Worm (Caenorhabditis elegans) whole organism, L2 larva: Measurements from ENCODE around the gene C30B5.6.

Experiments
- R02D3.7 ChIP-seq: fragments of 150-350 bp; optimal IDR thresholded peaks from 2 replicates; lab custom pipeline; 2014; ENCODE audit warnings: missing biosample characterization, missing genetic modification characterization
- Y55F3AM.14 ChIP-seq: fragments of 200-800 bp; sonication (Bioruptor generic); optimal IDR thresholded peaks from 2 replicates; lab custom pipeline; 2018; ENCODE audit warnings: mild to moderate bottlenecking, missing genetic modification characterization, missing compliant biosample characterization
- aly-2 ChIP-seq: fragments of 150-350 bp; optimal IDR thresholded peaks from 2 replicates; lab custom pipeline; 2014; ENCODE audit warnings: missing biosample characterization, missing genetic modification characterization
- blmp-1 ChIP-seq: sonication (generic microtip); optimal IDR thresholded peaks from 2 replicates; lab custom pipeline; 2017; ENCODE audit warnings: missing genetic modification characterization, mild to moderate bottlenecking, missing compliant biosample characterization, antibody characterized with exemption, moderate library complexity; ENCODE audit not compliant: insufficient read depth
- ceh-16 ChIP-seq: fragments of 150-350 bp; optimal IDR thresholded peaks from 2 replicates; lab custom pipeline; 2014; ENCODE audit warnings: missing biosample characterization, missing genetic modification characterization
- ceh-82 ChIP-seq: fragments of 150-350 bp; optimal IDR thresholded peaks from 2 replicates; lab custom pipeline; 2014; ENCODE audit warnings: missing biosample characterization, missing genetic modification characterization
- dmd-4 ChIP-seq: sonication (generic microtip); optimal IDR thresholded peaks from 2 replicates; lab custom pipeline; 2017; ENCODE audit warnings: missing biosample characterization, missing genetic modification characterization
- elt-1 ChIP-seq: fragments of 150-350 bp; optimal IDR thresholded peaks from 2 replicates; lab custom pipeline; 2014; ENCODE audit warnings: missing biosample characterization, missing genetic modification characterization
- elt-3 ChIP-seq: sonication (generic microtip); optimal IDR thresholded peaks from 2 replicates; lab custom pipeline; 2017; ENCODE audit warnings: missing biosample characterization, missing genetic modification characterization
- fos-1 ChIP-seq: fragments of 150-350 bp; optimal IDR thresholded peaks from 2 replicates; lab custom pipeline; 2014; ENCODE audit warnings: missing biosample characterization, missing genetic modification characterization
- lin-11 ChIP-seq: fragments of 150-350 bp; sonication (generic microtip); optimal IDR thresholded peaks from 2 replicates; lab custom pipeline; 2014; ENCODE audit warnings: missing biosample characterization, missing genetic modification characterization, inconsistent platforms, mixed read lengths
- lin-13 ChIP-seq: fragments of 150-350 bp; optimal IDR thresholded peaks from 2 replicates; lab custom pipeline; 2014; ENCODE audit warnings: missing biosample characterization, missing genetic modification reagents, missing genetic modification characterization
- mab-5 ChIP-seq: fragments of 150-350 bp; optimal IDR thresholded peaks from 2 replicates; lab custom pipeline; 2014; ENCODE audit warnings: missing biosample characterization, missing genetic modification characterization
- mdl-1 ChIP-seq, 2 experiments: fragments of 150-350 bp in 1 of 2; sonication (generic microtip) in 1 of 2; optimal IDR thresholded peaks; 2 replicates each; lab custom pipeline; 2017; ENCODE audit warnings: missing biosample characterization in 2 of 2, missing genetic modification characterization in 2 of 2
- nhr-10 ChIP-seq: sonication (generic microtip); optimal IDR thresholded peaks from 2 replicates; lab custom pipeline; 2017; ENCODE audit warnings: missing biosample characterization, missing genetic modification characterization
- nhr-11 ChIP-seq: fragments of 150-350 bp; optimal IDR thresholded peaks from 2 replicates; lab custom pipeline; 2014; ENCODE audit warnings: missing biosample characterization, missing genetic modification characterization
- nhr-12 ChIP-seq: fragments of 150-350 bp; optimal IDR thresholded peaks from 2 replicates; lab custom pipeline; 2014; ENCODE audit warnings: missing biosample characterization, missing genetic modification characterization
- nhr-129 ChIP-seq: fragments of 150-350 bp; optimal IDR thresholded peaks from 2 replicates; lab custom pipeline; 2014; ENCODE audit warnings: missing biosample characterization, missing genetic modification characterization
- nhr-23 ChIP-seq: fragments of 150-350 bp; optimal IDR thresholded peaks from 2 replicates; lab custom pipeline; 2014; ENCODE audit warnings: missing biosample characterization, missing genetic modification reagents, missing genetic modification characterization
- nhr-237 ChIP-seq: fragments of 150-350 bp; optimal IDR thresholded peaks from 2 replicates; lab custom pipeline; 2014; ENCODE audit warnings: missing biosample characterization, missing genetic modification characterization
- nhr-6 ChIP-seq: fragments of 150-350 bp; optimal IDR thresholded peaks from 2 replicates; lab custom pipeline; 2014; ENCODE audit warnings: missing biosample characterization, missing genetic modification characterization
- nhr-77 ChIP-seq: fragments of 150-350 bp; optimal IDR thresholded peaks from 2 replicates; lab custom pipeline; 2014; ENCODE audit warnings: missing biosample characterization, missing genetic modification characterization
- peb-1 ChIP-seq: fragments of 150-350 bp; optimal IDR thresholded peaks from 2 replicates; lab custom pipeline; 2014; ENCODE audit warnings: missing biosample characterization, missing genetic modification characterization
- sem-4 ChIP-seq: fragments of 150-350 bp; optimal IDR thresholded peaks from 2 replicates; lab custom pipeline; 2014; ENCODE audit warnings: missing biosample characterization, missing genetic modification reagents, missing genetic modification characterization
- sma-3 ChIP-seq: sonication (generic microtip); optimal IDR thresholded peaks from 2 replicates; lab custom pipeline; 2016; ENCODE audit warnings: missing genetic modification reagents, missing genetic modification characterization, missing compliant biosample characterization
- sma-9 ChIP-seq, 2 experiments: fragments of 150-350 bp in 1 of 2; sonication (generic microtip) in 1 of 2; optimal IDR thresholded peaks; 2 replicates each; lab custom pipeline; 2014 to 2016; ENCODE audit warnings: missing genetic modification characterization in 2 of 2, mild to moderate bottlenecking in 1 of 2, missing biosample characterization in 1 of 2, missing compliant biosample characterization in 1 of 2, missing genetic modification reagents in 1 of 2, moderate library complexity in 1 of 2
- unc-39 ChIP-seq: fragments of 150-350 bp; optimal IDR thresholded peaks from 2 replicates; lab custom pipeline; 2014; ENCODE audit warnings: missing biosample characterization, missing genetic modification characterization
- unc-55 ChIP-seq: fragments of 150-350 bp; sonication (generic microtip); optimal IDR thresholded peaks from 3 replicates; lab custom pipeline; 2014; ENCODE audit warnings: missing biosample characterization, missing genetic modification reagents, missing genetic modification characterization
- unc-62 ChIP-seq: fragments of 150-350 bp; optimal IDR thresholded peaks from 2 replicates; lab custom pipeline; 2014; ENCODE audit warnings: missing biosample characterization, missing genetic modification reagents, missing genetic modification characterization
- zag-1 ChIP-seq: fragments of 150-350 bp; optimal IDR thresholded peaks from 2 replicates; lab custom pipeline; 2014; ENCODE audit warnings: missing biosample characterization, missing genetic modification characterization
- ztf-4 ChIP-seq: fragments of 150-350 bp; optimal IDR thresholded peaks from 2 replicates; lab custom pipeline; 2014; ENCODE audit warnings: missing biosample characterization, missing genetic modification characterization

Gene C30B5.6

ce11 chrII:6267983-6268382 is 45.5 kb upstream of the C30B5.6 start, which contains the start of gene F13H8.8:
F13H8.8 (minus strand) TSS chrII:6268083.
- TF ChIP-seq nhr-6 (tag; lab: Kevin White, UChicago), result no peak
- no peak for TF ChIP-seq nhr-12 (tag; lab: Kevin White, UChicago)
- TF ChIP-seq unc-39 (tag; lab: Kevin White, UChicago), result no peak
- TF ChIP-seq fos-1 (tag; lab: Kevin White, UChicago), result no peak
- TF ChIP-seq Y55F3AM.14 (GFP tag; lab: Kevin White, UChicago), result no peak

- no peak for TF ChIP-seq zag-1 (tag; lab: Kevin White, UChicago)
- TF ChIP-seq elt-1, result no peak
Observed at ce11 chrII:6263685-6264084, 41.2 kb upstream of the C30B5.6 start, which contains the start of gene F13H8.3. F13H8.3 (plus strand) TSS chrII:6263985.

ce11 chrII:6262222-6262621 is 39.8 kb upstream of the C30B5.6 start, which contains the start of gene F13H8.12:
F13H8.12 (plus strand) TSS chrII:6262522.
- TF ChIP-seq ceh-82 (tag; lab: Kevin White, UChicago) (no peak), nhr-77 (tag; lab: Kevin White, UChicago) (no peak), sma-3 (no peak), nhr-6 (tag; lab: Kevin White, UChicago) (no peak), nhr-23 (tag; lab: Kevin White, UChicago) (no peak), peb-1 (no peak), unc-39 (tag; lab: Kevin White, UChicago) (no peak), nhr-237 (tag; lab: Kevin White, UChicago) (no peak), ceh-16 (no peak), ztf-4 (no peak), fos-1 (tag; lab: Kevin White, UChicago) (no peak), lin-11 (tag; lab: Kevin White, UChicago) (no peak), mdl-1 (tag; optimal IDR thresholded peaks at IDR 0.05; lab: Kevin White, UChicago) (no peak), nhr-11 (tag; lab: Kevin White, UChicago) (no peak), unc-55 (GFP tag; lab: Kevin White, UChicago) (no peak), lin-13 (GFP tag; lab: Kevin White, UChicago) (no peak)
- TF ChIP-seq, all 48 proteins: peak for 0

ce11 chrII:6260684-6261083 is 38.2 kb upstream of the C30B5.6 start, which contains the start of gene nmgp-1:
nmgp-1 (plus strand) TSS chrII:6260857.
- TF ChIP-seq blmp-1 (no peak), nhr-129 (peak; percentile 25), nhr-12 (tag; lab: Kevin White, UChicago) (no peak), fos-1 (tag; lab: Kevin White, UChicago) (peak; percentile 66), nhr-237 (tag; lab: Kevin White, UChicago) (no peak), nhr-6 (tag; lab: Kevin White, UChicago) (no peak), dmd-4 (no peak), aly-2 (tag; lab: Kevin White, UChicago) (no peak), lin-11 (tag; lab: Kevin White, UChicago) (no peak), elt-3 (tag; lab: Kevin White, UChicago) (no peak), nhr-10 (tag; lab: Kevin White, UChicago) (no peak), unc-62 (GFP tag; lab: Kevin White, UChicago) (no peak), sma-3 (no peak), mab-5 (tag; lab: Kevin White, UChicago) (no peak), R02D3.7 (no peak), lin-13 (GFP tag; lab: Kevin White, UChicago) (no peak), nhr-77 (tag; lab: Kevin White, UChicago) (no peak)

- TF ChIP-seq sem-4 (tag; lab: Kevin White, UChicago) (no peak), fos-1 (tag; lab: Kevin White, UChicago) (peak; percentile 60), aly-2 (tag; lab: Kevin White, UChicago) (no peak), unc-62 (GFP tag; lab: Kevin White, UChicago) (no peak), sma-9 (GFP tag; optimal IDR thresholded peaks at IDR 0.05; lab: Kevin White, UChicago) (peak; percentile 50), sma-9 (tag; optimal IDR thresholded peaks at IDR 0.05; lab: Kevin White, UChicago) (no peak)
Observed at ce11 chrII:6259867-6260266, 37.4 kb upstream of the C30B5.6 start, which contains the start of gene F13H8.11. F13H8.11 (minus strand) TSS chrII:6260021.
